Fruit fly (Drosophila melanogaster): ENCODE data around the gene Cpr72Eb.

Cpr72Eb gene

dm6 chr3L:16384145-16384705, 19.5 kb downstream of the Cpr72Eb start (continued):
- TF ChIP-seq jumu (GFP tag; optimal IDR thresholded peaks at IDR 0.05) (no peak), MBD-R2 (GFP tag; IDR thresholded peaks at IDR 0.05) (no peak), crp (GFP tag; optimal IDR thresholded peaks at IDR 0.05) (no peak), CG4617 (GFP tag; optimal IDR thresholded peaks at IDR 0.05; ENCODE audit: borderline replicate concordance) (no peak), slou (GFP tag; optimal IDR thresholded peaks at IDR 0.05) (no peak), CG12299 (tag; optimal IDR thresholded peaks at IDR 0.05) (no peak), sug (tag; optimal IDR thresholded peaks at IDR 0.05) (peak; percentile 66), Atf3 (GFP tag; optimal IDR thresholded peaks at IDR 0.05) (no peak), Dbx (GFP tag; IDR thresholded peaks at IDR 0.05) (no peak), Nf-YA (GFP tag; IDR thresholded peaks at IDR 0.05) (no peak), HLHmδ (GFP tag; optimal IDR thresholded peaks at IDR 0.05) (no peak), CG8944 (GFP tag; optimal IDR thresholded peaks at IDR 0.05) (no peak), sens (GFP tag) (peak; percentile 44), crc (GFP tag; optimal IDR thresholded peaks at IDR 0.05) (no peak), ham (GFP tag; IDR thresholded peaks at IDR 0.05) (no peak), Mrtf (GFP tag; IDR thresholded peaks at IDR 0.05) (no peak), CG15073 (GFP tag; optimal IDR thresholded peaks at IDR 0.05) (no peak), vfl (GFP tag; optimal IDR thresholded peaks at IDR 0.05) (no peak), CG8388 (GFP tag; optimal IDR thresholded peaks at IDR 0.05) (no peak), Dref (GFP tag; IDR thresholded peaks at IDR 0.05) (peak; percentile 9; the same call in 1 of the 2 replicates), CG9727 (GFP tag; optimal IDR thresholded peaks at IDR 0.05) (no peak), jigr1 (GFP tag; IDR thresholded peaks at IDR 0.05) (no peak), odd (GFP tag; optimal IDR thresholded peaks at IDR 0.05) (no peak), CG8765 (GFP tag; IDR thresholded peaks at IDR 0.05) (no peak), Deaf1 (tag; optimal IDR thresholded peaks at IDR 0.05) (no peak), CG11696 (GFP tag; IDR thresholded peaks at IDR 0.05) (no peak), CG8924 (tag; optimal IDR thresholded peaks at IDR 0.05) (no peak), p53 (GFP tag; optimal IDR thresholded peaks at IDR 0.05) (no peak), Pdp1 (GFP tag; optimal IDR thresholded peaks at IDR 0.05) (peak in 1 of 2 experiments; percentile 13), Sox102F (GFP tag; optimal IDR thresholded peaks at IDR 0.05) (no peak), Sox100B (GFP tag; optimal IDR thresholded peaks at IDR 0.05) (no peak), Drgx (GFP tag; IDR thresholded peaks at IDR 0.05) (peak; percentile 44; the same call in 1 of the 2 replicates), ATbp (GFP tag; optimal IDR thresholded peaks at IDR 0.05) (no peak), CG10543 (GFP tag; optimal IDR thresholded peaks at IDR 0.05) (peak; percentile 11), NC2β (GFP tag; optimal IDR thresholded peaks at IDR 0.05) (no peak), Dll (GFP tag; IDR thresholded peaks at IDR 0.05; ENCODE audit: partially characterized antibody) (no peak), sr (GFP tag; IDR thresholded peaks at IDR 0.05) (no peak), CG6689 (GFP tag; IDR thresholded peaks at IDR 0.05) (no peak), Med (GFP tag) (peak; percentile 71), Elba2 (GFP tag; optimal IDR thresholded peaks at IDR 0.05) (no peak), kah (GFP tag; optimal IDR thresholded peaks at IDR 0.05) (peak; percentile 40), lab (GFP tag; optimal IDR thresholded peaks at IDR 0.05) (no peak), CG8359 (GFP tag; optimal IDR thresholded peaks at IDR 0.05; ENCODE audit: borderline replicate concordance) (no peak), her (GFP tag; optimal IDR thresholded peaks at IDR 0.05) (no peak), CrebB (tag; optimal IDR thresholded peaks at IDR 0.05) (no peak), Hr3 (GFP tag; optimal IDR thresholded peaks at IDR 0.05) (no peak), tna (GFP tag; IDR thresholded peaks at IDR 0.05; ENCODE audit: partially characterized antibody) (no peak), CG2678 (tag; optimal IDR thresholded peaks at IDR 0.05) (peak; percentile 3), bab2 (GFP tag; optimal IDR thresholded peaks at IDR 0.05) (no peak), CG10462 (GFP tag; optimal IDR thresholded peaks at IDR 0.05) (no peak), CG11560 (tag; IDR thresholded peaks at IDR 0.05) (0 out of 3 replicates have a peak, but pooled peaks have one; percentile 25)
